Worm (Caenorhabditis elegans) whole organism, L4/young adult: ENCODE measurements around the gene Y38E10A.8.

Source experiments
- W03F9.2 ChIP-seq: fragments of 150-350 bp; optimal IDR thresholded peaks from 2 replicates; lab custom pipeline; 2014; ENCODE audit warnings: missing biosample characterization, missing genetic modification characterization
- dao-5 ChIP-seq: sonication (generic microtip); optimal IDR thresholded peaks from 2 replicates; lab custom pipeline; 2016; ENCODE audit warnings: missing genotype, missing genetic modification characterization, moderate library complexity, missing compliant biosample characterization
- him-1 ChIP-seq: sonication (generic microtip); optimal IDR thresholded peaks from 2 replicates; lab custom pipeline; 2016; ENCODE audit warnings: missing genotype, missing genetic modification reagents, missing genetic modification characterization, missing compliant biosample characterization

ce11 chrII:12626887-12627286, 19.9 kb downstream of the Y38E10A.8 start, which contains the start of gene nspe-7:
- no peak for TF ChIP-seq W03F9.2 (tag; lab: Kevin White, UChicago)
- TF ChIP-seq him-1, result no peak
- TF ChIP-seq dao-5 (tag; lab: Kevin White, UChicago), result no peak
